Worm (Caenorhabditis elegans): Measurements from ENCODE around the gene C27H6.8.

DNA sequence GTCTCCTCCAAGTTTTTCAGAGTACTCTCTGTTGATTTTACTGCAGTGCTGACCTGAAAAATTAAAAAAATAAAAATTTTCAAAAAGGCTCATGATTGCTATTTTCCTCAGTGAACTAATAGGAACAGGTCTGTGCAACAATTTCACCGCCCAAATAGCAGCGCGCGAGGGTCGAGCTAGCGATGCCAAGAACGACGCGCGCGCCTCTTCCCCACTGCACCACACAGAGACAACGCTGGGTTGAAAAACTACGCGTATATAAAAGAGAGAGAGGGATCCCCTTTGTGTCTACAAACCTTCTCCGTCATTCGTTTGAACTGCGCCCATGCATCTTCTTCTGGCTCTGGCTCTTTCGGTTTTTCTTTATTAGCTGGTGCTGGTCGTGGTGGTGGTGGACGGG lies 17.5 kb downstream of the C27H6.8 start:
- TF ChIP-seq sox-4 (tag; optimal IDR thresholded peaks at IDR 0.05) (peak; percentile 93), lin-11 (tag; optimal IDR thresholded peaks at IDR 0.05) (peak; percentile 88)

Data from whole organism, late embryonic.